Fruit fly (Drosophila melanogaster) whole organism, adult: Measurements from ENCODE around the gene CG31093.

Experiments
- CG11617 ChIP-seq: fragments of 200-800 bp; sonication (Bioruptor generic); optimal IDR thresholded peaks from 2 replicates; lab custom pipeline; 2017; ENCODE audit warnings: mild to moderate bottlenecking, missing biosample characterization, missing genetic modification reagents, missing genetic modification characterization
- CG12768 ChIP-seq: fragments of 200-800 bp; sonication (Bioruptor generic); optimal IDR thresholded peaks from 2 replicates; lab custom pipeline; 2017; ENCODE audit warnings: missing biosample characterization, missing genetic modification characterization, mild to moderate bottlenecking, moderate library complexity, missing genetic modification reagents
- CG14711 ChIP-seq: fragments of 200-800 bp; sonication (Bioruptor generic); optimal IDR thresholded peaks from 2 replicates; lab custom pipeline; 2018; ENCODE audit warnings: missing biosample characterization, mild to moderate bottlenecking, missing genetic modification characterization, moderate library complexity
- CG1620 ChIP-seq: fragments of 200-800 bp; sonication (Bioruptor generic); optimal IDR thresholded peaks from 2 replicates; lab custom pipeline; 2016; ENCODE audit warnings: missing biosample characterization, missing genetic modification characterization
- CG33017 ChIP-seq: fragments of 200-800 bp; sonication (Bioruptor generic); optimal IDR thresholded peaks from 2 replicates; lab custom pipeline; 2018; ENCODE audit warnings: missing biosample characterization, mild to moderate bottlenecking, missing genetic modification characterization, moderate library complexity
- CG5204 ChIP-seq: fragments of 200-800 bp; sonication (Bioruptor generic); optimal IDR thresholded peaks from 2 replicates; lab custom pipeline; 2016; ENCODE audit warnings: missing biosample characterization, missing genetic modification characterization
- CG7045 ChIP-seq: fragments of 200-800 bp; sonication (Bioruptor generic); optimal IDR thresholded peaks from 2 replicates; lab custom pipeline; 2017; ENCODE audit warnings: missing biosample characterization, mild to moderate bottlenecking, missing genetic modification characterization
- CG7101 ChIP-seq: fragments of 200-800 bp; sonication (Bioruptor generic); optimal IDR thresholded peaks from 2 replicates; lab custom pipeline; 2018; ENCODE audit warnings: missing biosample characterization, mild to moderate bottlenecking, missing genetic modification characterization, moderate library complexity
- Clk ChIP-seq: fragments of 200-800 bp; sonication (Bioruptor generic); optimal IDR thresholded peaks from 2 replicates; lab custom pipeline; 2017; ENCODE audit warnings: missing biosample characterization, missing genetic modification characterization
- Crg-1 ChIP-seq: fragments of 200-800 bp; sonication (Bioruptor generic); optimal IDR thresholded peaks from 2 replicates; lab custom pipeline; 2016; ENCODE audit warnings: missing biosample characterization, missing genetic modification characterization
- Hr96 ChIP-seq: fragments of 200-800 bp; sonication (Bioruptor generic); optimal IDR thresholded peaks from 2 replicates; lab custom pipeline; 2016; ENCODE audit warnings: missing biosample characterization, missing genetic modification characterization
- Mnt ChIP-seq: fragments of 200-800 bp; sonication (Bioruptor generic); optimal IDR thresholded peaks from 2 replicates; lab custom pipeline; 2016; ENCODE audit warnings: missing biosample characterization, mild to moderate bottlenecking, missing genetic modification characterization
- bab1 ChIP-seq: fragments of 200-800 bp; sonication (Bioruptor generic); optimal IDR thresholded peaks from 3 replicates; lab custom pipeline; 2019; ENCODE audit warnings: missing biosample characterization, mild to moderate bottlenecking, missing genetic modification characterization, moderate library complexity
- cic ChIP-seq: fragments of 200-800 bp; sonication (Bioruptor generic); optimal IDR thresholded peaks from 2 replicates; lab custom pipeline; 2017; ENCODE audit warnings: missing biosample characterization, mild to moderate bottlenecking, missing genetic modification characterization, moderate library complexity
- cnc ChIP-seq, 2 experiments: fragments of >200 bp; optimal IDR thresholded peaks; 2 replicates each; lab custom pipeline; 2017
- kay ChIP-seq: fragments of 200-800 bp; sonication (Bioruptor generic); peaks from one replicate; lab custom pipeline; 2016; ENCODE audit warnings: missing biosample characterization, missing genetic modification characterization, borderline replicate concordance
- ovo ChIP-seq: fragments of 200-800 bp; sonication (Bioruptor generic); optimal IDR thresholded peaks from 2 replicates; lab custom pipeline; 2016; ENCODE audit warnings: missing biosample characterization, missing genetic modification characterization
- pad ChIP-seq: fragments of 200-800 bp; sonication (Bioruptor generic); optimal IDR thresholded peaks from 3 replicates; lab custom pipeline; 2017; ENCODE audit warnings: missing biosample characterization, missing genetic modification characterization, mild to moderate bottlenecking, moderate library complexity, missing genetic modification reagents
- tj ChIP-seq: fragments of 200-800 bp; sonication (Bioruptor generic); optimal IDR thresholded peaks from 3 replicates; lab custom pipeline; 2017; ENCODE audit warnings: missing biosample characterization, mild to moderate bottlenecking, missing genetic modification characterization, moderate library complexity
- toe ChIP-seq: fragments of 200-800 bp; sonication (Bioruptor generic); optimal IDR thresholded peaks from 2 replicates; lab custom pipeline; 2016; ENCODE audit warnings: missing biosample characterization, missing genetic modification characterization

Gene CG31093

DNA sequence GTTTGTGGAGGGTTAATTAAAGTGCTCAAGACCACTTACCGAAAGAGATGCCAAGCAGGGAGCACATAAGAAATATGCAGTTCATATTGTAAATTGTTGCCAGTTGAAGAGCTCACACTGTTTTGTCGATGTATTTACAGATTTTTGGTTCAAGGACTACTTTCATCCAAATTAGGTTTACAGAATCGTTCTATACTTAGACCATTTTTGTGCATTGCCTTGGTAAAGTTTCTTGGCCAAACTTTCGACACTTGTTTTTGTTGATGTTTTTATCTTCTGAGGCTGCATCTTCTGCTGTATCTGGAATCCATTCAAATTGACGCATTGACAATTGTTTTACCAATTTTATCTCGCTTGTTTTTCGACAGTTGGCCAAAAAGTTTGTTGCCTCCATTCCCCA, at the start of gene CG31093:
TSS of gene CG31093 (minus strand) at position 101 of the 400 bp plus-strand sequence.
- no peak for TF ChIP-seq pad (GFP tag; lab: Kevin White, UChicago)
- TF ChIP-seq CG33017, result no peak
- no peak for TF ChIP-seq bab1 (GFP tag; lab: Kevin White, UChicago)
- TF ChIP-seq CG14711 (tag; lab: Kevin White, UChicago), result no peak
- no peak for TF ChIP-seq cic (GFP tag; lab: Kevin White, UChicago)
- TF ChIP-seq cnc (optimal IDR thresholded peaks at IDR 0.05; lab: Kevin White, UChicago), result no peak
- no peak for TF ChIP-seq CG7045
- TF ChIP-seq Crg-1 (GFP tag; lab: Kevin White, UChicago), result no peak
- no peak for TF ChIP-seq Mnt
- TF ChIP-seq tj, result no peak
- TF ChIP-seq toe, result no peak
- no peak for TF ChIP-seq CG5204
- TF ChIP-seq CG12768 (GFP tag; lab: Kevin White, UChicago), result no peak

DNA sequence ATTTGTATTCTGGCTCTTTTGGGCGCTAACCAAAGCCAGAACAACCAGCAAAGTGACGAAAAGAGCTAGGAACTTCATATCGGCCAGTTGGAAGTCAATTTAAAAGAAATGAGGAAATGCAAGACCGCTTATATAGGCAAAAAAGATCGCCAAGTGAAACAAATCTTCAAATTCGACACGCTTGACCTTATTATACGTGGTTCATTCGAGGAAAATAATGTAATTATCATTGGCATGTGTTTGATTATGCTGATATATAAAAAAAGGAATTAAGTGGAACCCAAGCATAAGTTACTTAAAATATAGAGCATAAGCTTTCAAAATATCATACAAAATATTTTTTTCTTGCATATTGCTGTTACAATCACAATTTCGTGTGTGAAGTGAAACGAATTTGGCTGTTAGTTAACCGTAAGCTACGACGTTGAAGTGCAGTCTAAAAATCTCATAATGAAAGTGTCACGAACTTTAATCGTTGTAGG, 41.6 kb upstream of the CG31093 start, which contains the start of the genes Mst57Da and alpha4GT2:
TSS of gene Mst57Da (minus strand) at position 101 of the 482 bp plus-strand sequence.
TSS of gene alpha4GT2 (plus strand) at position 432 of the 482 bp plus-strand sequence.
- TF ChIP-seq Hr96 (GFP tag; lab: Kevin White, UChicago) (no peak), CG33017 (no peak), CG12768 (GFP tag; lab: Kevin White, UChicago) (no peak)

DNA sequence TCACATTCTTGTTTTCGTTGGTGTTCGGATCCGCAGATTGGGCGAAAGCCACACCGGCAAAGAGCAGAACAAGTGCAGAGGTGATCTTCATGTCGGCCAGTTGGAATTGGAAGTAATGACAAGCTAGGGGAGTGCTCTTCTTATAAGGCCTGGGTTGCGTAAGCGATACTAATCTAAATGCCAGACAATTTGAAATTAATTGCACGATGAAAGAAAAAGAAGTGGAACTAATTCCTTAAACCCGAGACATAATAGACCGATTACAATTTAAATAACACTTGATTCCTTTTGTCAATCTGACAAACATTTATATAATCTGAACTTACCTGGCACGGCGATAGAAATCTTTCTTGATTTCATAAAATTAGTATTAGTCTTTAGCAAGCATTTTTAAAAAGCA, 40.5 kb upstream of the CG31093 start, which contains the start of gene Mst57Db:
TSS of gene Mst57Db (minus strand) at position 101 of the 400 bp plus-strand sequence.
- TF ChIP-seq bab1 (GFP tag; lab: Kevin White, UChicago) (no peak), Hr96 (GFP tag; lab: Kevin White, UChicago) (no peak), CG12768 (GFP tag; lab: Kevin White, UChicago) (no peak), Clk (GFP tag; lab: Kevin White, UChicago) (no peak), cnc (optimal IDR thresholded peaks at IDR 0.05; lab: Kevin White, UChicago) (no peak), CG5204 (no peak), tj (no peak), CG7101 (tag; lab: Kevin White, UChicago) (no peak), CG33017 (no peak), CG7045 (no peak), Mnt (no peak), kay (no peak)

DNA sequence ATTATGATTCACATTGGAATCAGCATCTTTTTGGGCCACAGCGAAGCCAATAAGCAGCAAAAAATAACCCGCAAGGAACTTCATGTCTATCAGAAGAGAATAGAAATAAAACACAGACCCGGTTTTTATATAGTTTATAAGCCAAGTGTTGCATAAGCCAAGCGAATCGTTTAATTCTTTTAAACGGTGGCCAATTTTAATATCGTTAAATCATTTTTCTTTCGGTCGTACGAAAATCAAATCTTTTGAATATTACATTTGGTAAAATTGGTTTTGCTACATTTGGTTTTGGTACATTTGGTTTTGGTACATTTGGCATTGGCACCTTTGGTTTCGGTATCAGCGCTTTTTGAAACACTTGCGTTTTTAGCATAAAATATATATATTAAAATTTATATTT, 39.9 kb upstream of the CG31093 start, which contains the start of gene Sfp96F:
TSS of gene Sfp96F (minus strand) at position 101 of the 400 bp plus-strand sequence.
- TF ChIP-seq CG14711 (tag; lab: Kevin White, UChicago), result no peak
- no peak for TF ChIP-seq Crg-1 (GFP tag; lab: Kevin White, UChicago)
- TF ChIP-seq Mnt, result no peak
- TF ChIP-seq tj, result no peak
- TF ChIP-seq ovo, result no peak
- no peak for TF ChIP-seq cnc (optimal IDR thresholded peaks at IDR 0.05; lab: Kevin White, UChicago)
- TF ChIP-seq Clk (GFP tag; lab: Kevin White, UChicago), result no peak
- TF ChIP-seq CG1620 (GFP tag; lab: Kevin White, UChicago), result no peak
- no peak for TF ChIP-seq CG12768 (GFP tag; lab: Kevin White, UChicago)
- no peak for TF ChIP-seq CG33017
- TF ChIP-seq CG11617 (GFP tag; lab: Kevin White, UChicago), result no peak
- TF ChIP-seq cic (GFP tag; lab: Kevin White, UChicago), result no peak
- no peak for TF ChIP-seq Hr96 (GFP tag; lab: Kevin White, UChicago)
- TF ChIP-seq bab1 (GFP tag; lab: Kevin White, UChicago), result no peak
- TF ChIP-seq CG7045, result no peak
- no peak for TF ChIP-seq pad (GFP tag; lab: Kevin White, UChicago)
- TF ChIP-seq kay, result no peak

DNA sequence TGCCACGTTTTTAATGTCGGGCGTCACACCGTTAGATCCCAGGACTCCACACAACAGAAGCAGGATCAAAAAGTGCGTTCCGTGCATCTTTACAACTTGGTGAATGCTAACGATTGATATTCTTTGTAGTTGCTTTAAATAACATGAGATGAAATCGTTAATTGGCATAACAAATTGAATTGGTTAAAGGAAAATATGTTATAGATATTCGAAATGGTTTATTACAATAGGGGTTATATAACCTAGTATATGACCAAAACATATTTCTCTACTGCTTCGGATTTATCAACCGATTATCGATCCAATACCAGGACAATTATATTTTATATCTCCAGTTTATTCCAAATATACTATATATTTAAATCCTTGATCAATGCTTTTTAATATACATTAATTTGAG, 39.3 kb upstream of the CG31093 start, which contains the start of gene Mst57Dc:
TSS of gene Mst57Dc (minus strand) at position 101 of the 400 bp plus-strand sequence.
- TF ChIP-seq Hr96 (GFP tag; lab: Kevin White, UChicago) (no peak), ovo (no peak), Crg-1 (GFP tag; lab: Kevin White, UChicago) (no peak), Clk (GFP tag; lab: Kevin White, UChicago) (no peak), tj (no peak), CG14711 (tag; lab: Kevin White, UChicago) (no peak), cic (GFP tag; lab: Kevin White, UChicago) (no peak), Mnt (no peak), CG5204 (no peak), kay (no peak), bab1 (GFP tag; lab: Kevin White, UChicago) (no peak), CG7101 (tag; lab: Kevin White, UChicago) (no peak), CG12768 (GFP tag; lab: Kevin White, UChicago) (no peak), cnc (optimal IDR thresholded peaks at IDR 0.05; lab: Kevin White, UChicago) (no peak), CG1620 (GFP tag; lab: Kevin White, UChicago) (no peak), CG7045 (no peak)

DNA sequence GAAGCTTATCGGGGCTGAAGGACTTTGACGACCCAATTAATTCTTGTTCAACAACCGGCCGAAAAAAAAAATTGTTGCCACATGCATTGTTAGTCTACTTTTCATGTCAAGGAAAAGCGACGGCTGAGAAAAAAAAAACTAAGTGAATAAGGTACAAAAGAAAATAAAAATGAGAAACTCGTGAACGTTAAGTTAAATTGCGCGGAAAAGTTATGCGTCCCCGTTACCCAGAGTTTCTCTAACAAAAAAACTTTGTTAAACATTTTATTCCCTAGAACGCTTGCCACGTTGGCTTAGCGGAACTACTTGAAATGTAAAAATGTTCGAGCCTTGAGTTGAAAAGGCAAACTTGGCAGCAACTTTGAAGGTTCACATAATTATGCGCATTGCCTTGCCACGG, 24.9 kb upstream of the CG31093 start, which contains the start of gene CG14354:
TSS of gene CG14354 (plus strand) at position 301 of the 400 bp plus-strand sequence.
- no peak for TF ChIP-seq cic (GFP tag; lab: Kevin White, UChicago)
- no peak for TF ChIP-seq tj
- no peak for TF ChIP-seq Crg-1 (GFP tag; lab: Kevin White, UChicago)
- TF ChIP-seq toe, result no peak
- TF ChIP-seq CG7045, result no peak
- no peak for TF ChIP-seq CG7101 (tag; lab: Kevin White, UChicago)
- TF ChIP-seq Clk (GFP tag; lab: Kevin White, UChicago), result no peak
- no peak for TF ChIP-seq cnc (optimal IDR thresholded peaks at IDR 0.05; lab: Kevin White, UChicago)
- no peak for TF ChIP-seq CG5204

DNA sequence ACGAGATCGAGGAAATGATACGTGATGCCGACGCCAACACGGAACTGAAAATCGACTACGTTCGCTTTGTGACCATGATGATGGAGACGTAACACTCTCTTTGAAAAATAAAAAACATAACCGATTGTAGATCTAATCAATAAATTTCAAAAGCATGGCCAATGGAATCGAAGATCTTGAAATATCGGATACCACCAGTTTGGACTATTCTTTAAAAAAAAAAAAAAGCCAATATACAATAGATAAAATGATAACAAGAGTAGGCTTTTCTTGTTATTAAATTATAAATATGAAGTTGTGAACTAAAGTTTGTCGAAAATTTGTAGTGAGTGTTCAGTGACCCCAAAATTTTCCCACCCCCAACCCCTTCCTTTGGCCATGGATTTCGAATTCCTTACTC, 21.3 kb upstream of the CG31093 start, which contains the start of the genes Acam and CG17770:
TSS of gene Acam (plus strand) at position 301 of the 400 bp plus-strand sequence.
TSS of gene CG17770 (plus strand) at position 301 of the 400 bp plus-strand sequence.
- TF ChIP-seq cnc (optimal IDR thresholded peaks at IDR 0.05; lab: Kevin White, UChicago) (no peak), CG1620 (GFP tag; lab: Kevin White, UChicago) (no peak), CG7045 (no peak)
